Fruit fly (Drosophila melanogaster): Measurements from ENCODE around the gene CG11694.

- TF ChIP-seq CTCF (optimal IDR thresholded peaks at IDR 0.05) (no peak), CG8478 (optimal IDR thresholded peaks at IDR 0.05) (no peak)
Observed at dm6 chr3R:8303848-8304247, 8.1 kb downstream of the CG11694 start, which contains the start of gene nac.
